Worm (Caenorhabditis elegans): ENCODE measurements around the gene H28G03.3.

Gene H28G03.3

ce11 chrX:5213032-5213431, 13.1 kb downstream of the H28G03.3 start:
- TF ChIP-seq mdl-1 (tag; optimal IDR thresholded peaks at IDR 0.05) (no peak), nhr-12 (tag; optimal IDR thresholded peaks at IDR 0.05) (no peak), nhr-77 (tag; optimal IDR thresholded peaks at IDR 0.05) (no peak), unc-39 (tag; optimal IDR thresholded peaks at IDR 0.05) (no peak), nhr-237 (tag; optimal IDR thresholded peaks at IDR 0.05) (no peak), zag-1 (tag; optimal IDR thresholded peaks at IDR 0.05) (peak; percentile 19), nhr-23 (tag; optimal IDR thresholded peaks at IDR 0.05) (no peak), F13H6.1 (tag; optimal IDR thresholded peaks at IDR 0.05) (no peak), elt-1 (tag; optimal IDR thresholded peaks at IDR 0.05) (no peak), nhr-11 (tag; optimal IDR thresholded peaks at IDR 0.05) (peak; percentile 11), ztf-4 (tag; optimal IDR thresholded peaks at IDR 0.05) (no peak), ceh-82 (tag; optimal IDR thresholded peaks at IDR 0.05) (no peak), unc-62 (GFP tag; optimal IDR thresholded peaks at IDR 0.05) (no peak), sma-3 (GFP tag; optimal IDR thresholded peaks at IDR 0.05) (no peak), sma-9 (GFP tag; optimal IDR thresholded peaks at IDR 0.05) (peak; percentile 1), sma-9 (tag; optimal IDR thresholded peaks at IDR 0.05) (no peak), mbf-1 (tag; optimal IDR thresholded peaks at IDR 0.05) (no peak), egl-27 (tag; optimal IDR thresholded peaks at IDR 0.05) (no peak), skn-1 (tag; optimal IDR thresholded peaks at IDR 0.05) (no peak), crh-2 (tag; optimal IDR thresholded peaks at IDR 0.05) (no peak), aly-2 (tag; optimal IDR thresholded peaks at IDR 0.05) (no peak), lin-39 (tag; optimal IDR thresholded peaks at IDR 0.05) (no peak), nhr-129 (tag; optimal IDR thresholded peaks at IDR 0.05) (peak; percentile 98), gmeb-1 (tag; optimal IDR thresholded peaks at IDR 0.05) (no peak), alr-1 (tag; optimal IDR thresholded peaks at IDR 0.05) (no peak), sem-4 (tag; optimal IDR thresholded peaks at IDR 0.05) (peak; percentile 50), dmd-4 (tag; optimal IDR thresholded peaks at IDR 0.05) (no peak), lsy-2 (tag; optimal IDR thresholded peaks at IDR 0.05) (peak in 1 of 2 experiments; percentile 15), nhr-21 (tag; optimal IDR thresholded peaks at IDR 0.05) (no peak), nhr-25 (tag; optimal IDR thresholded peaks at IDR 0.05) (no peak), C34F6.9 (tag; optimal IDR thresholded peaks at IDR 0.05) (no peak), R02D3.7 (tag; optimal IDR thresholded peaks at IDR 0.05) (no peak), elt-3 (tag; optimal IDR thresholded peaks at IDR 0.05) (no peak), Y55F3AM.14 (GFP tag; optimal IDR thresholded peaks at IDR 0.05) (no peak), nhr-6 (tag; optimal IDR thresholded peaks at IDR 0.05) (no peak), peb-1 (tag; optimal IDR thresholded peaks at IDR 0.05) (no peak), lin-13 (GFP tag; optimal IDR thresholded peaks at IDR 0.05) (peak; percentile 20), ztf-1 (GFP tag; conservative IDR thresholded peaks at IDR 0.05) (no peak), nhr-10 (tag; optimal IDR thresholded peaks at IDR 0.05) (no peak), lin-11 (tag; optimal IDR thresholded peaks at IDR 0.05) (no peak), ama-1 (optimal IDR thresholded peaks at IDR 0.05) (peak; percentile 17), mab-5 (tag; optimal IDR thresholded peaks at IDR 0.05) (no peak), blmp-1 (tag; optimal IDR thresholded peaks at IDR 0.05; ENCODE audit: insufficient read depth) (no peak), fos-1 (tag; optimal IDR thresholded peaks at IDR 0.05) (no peak)

ce11 chrX:5210927-5211655, 15.1 kb downstream of the H28G03.3 start:
- no peak for TF ChIP-seq lsy-2 (tag; optimal IDR thresholded peaks at IDR 0.05)
- no peak for TF ChIP-seq nhr-237 (tag; optimal IDR thresholded peaks at IDR 0.05)
- no peak for TF ChIP-seq lin-13 (GFP tag; optimal IDR thresholded peaks at IDR 0.05)
- no peak for TF ChIP-seq fos-1 (tag; optimal IDR thresholded peaks at IDR 0.05)
- TF ChIP-seq aly-2 (tag; optimal IDR thresholded peaks at IDR 0.05), result no peak
- peak; percentile 6 for TF ChIP-seq sma-9 (GFP tag; optimal IDR thresholded peaks at IDR 0.05)
- TF ChIP-seq sma-9 (tag; optimal IDR thresholded peaks at IDR 0.05), result no peak
- no peak for TF ChIP-seq nhr-11 (tag; optimal IDR thresholded peaks at IDR 0.05)
- TF ChIP-seq snpc-4 (tag; optimal IDR thresholded peaks at IDR 0.05), result no peak
- TF ChIP-seq ZK546.5 (tag; optimal IDR thresholded peaks at IDR 0.05), result no peak
